Worm (Caenorhabditis elegans) whole organism, L4/young adult: ENCODE results near the gene zmp-1.

Source experiments
- W03F9.2 ChIP-seq: fragments of 150-350 bp; optimal IDR thresholded peaks from 2 replicates; lab custom pipeline; 2014; ENCODE audit warnings: missing biosample characterization, missing genetic modification characterization
- him-1 ChIP-seq: sonication (generic microtip); optimal IDR thresholded peaks from 2 replicates; lab custom pipeline; 2016; ENCODE audit warnings: missing genotype, missing genetic modification reagents, missing genetic modification characterization, missing compliant biosample characterization

ce11 chrIII:5945865-5946264, 13.1 kb upstream of the zmp-1 start, which contains the start of gene F25B5.5:
- TF ChIP-seq him-1 (tag; lab: Kevin White, UChicago), result no peak
- no peak for TF ChIP-seq W03F9.2 (tag; lab: Kevin White, UChicago)
